Worm (Caenorhabditis elegans) whole organism, mixed stage, embryonic: ENCODE results near the gene F36D3.1.

Source experiments
- blmp-1 ChIP-seq: fragments of 150-350 bp; optimal IDR thresholded peaks from 2 replicates; lab custom pipeline; 2014; ENCODE audit warnings: missing biosample characterization, missing genetic modification characterization
- elt-3 ChIP-seq: fragments of 150-350 bp; optimal IDR thresholded peaks from 2 replicates; lab custom pipeline; 2014; ENCODE audit warnings: missing biosample characterization, missing genetic modification characterization
- lin-13 ChIP-seq: fragments of 150-350 bp; optimal IDR thresholded peaks from 2 replicates; lab custom pipeline; 2014; ENCODE audit warnings: missing biosample characterization, missing genetic modification characterization
- nhr-28 ChIP-seq: fragments of 150-350 bp; optimal IDR thresholded peaks from 2 replicates; lab custom pipeline; 2014; ENCODE audit warnings: missing biosample characterization, missing genetic modification characterization
- nhr-76 ChIP-seq: sonication (generic microtip); optimal IDR thresholded peaks from 2 replicates; lab custom pipeline; 2017; ENCODE audit warnings: missing biosample characterization, missing genetic modification characterization
- unc-62 ChIP-seq: fragments of 150-350 bp; optimal IDR thresholded peaks from 2 replicates; lab custom pipeline; 2014; ENCODE audit warnings: missing biosample characterization, missing genetic modification reagents, missing genetic modification characterization
- zip-8 ChIP-seq: fragments of 150-350 bp; optimal IDR thresholded peaks from 2 replicates; lab custom pipeline; 2014; ENCODE audit warnings: missing biosample characterization, missing genetic modification characterization

ce11 chrV:16506650-16507049 lies 7.5 kb downstream of the F36D3.1 start:
- TF ChIP-seq nhr-28 (tag; lab: Kevin White, UChicago), result no peak
- TF ChIP-seq lin-13 (tag; lab: Kevin White, UChicago), result no peak
- TF ChIP-seq nhr-76, result no peak
- no peak for TF ChIP-seq blmp-1
- no peak for TF ChIP-seq unc-62 (GFP tag; lab: Kevin White, UChicago)
- no peak for TF ChIP-seq elt-3 (tag; lab: Kevin White, UChicago)
- TF ChIP-seq zip-8 (tag; lab: Kevin White, UChicago), result no peak
